Worm (Caenorhabditis elegans): ENCODE data around the gene sre-11.

Gene sre-11

ce11 chrV:7645454-7645853 is 38.3 kb downstream of the sre-11 start, which contains the start of gene str-47:
str-47 (plus strand) TSS chrV:7645754.
- TF ChIP-seq hmg-11 (tag; optimal IDR thresholded peaks at IDR 0.05): no peak
- no peak for TF ChIP-seq jun-1 (tag; optimal IDR thresholded peaks at IDR 0.05)
- no peak for TF ChIP-seq ceh-9 (tag; optimal IDR thresholded peaks at IDR 0.05)
- TF ChIP-seq fkh-2 (tag; optimal IDR thresholded peaks at IDR 0.05): no peak
- no peak for TF ChIP-seq skn-1 (tag; optimal IDR thresholded peaks at IDR 0.05)
- no peak for TF ChIP-seq ama-1 (optimal IDR thresholded peaks at IDR 0.05)
- TF ChIP-seq unc-39 (tag; optimal IDR thresholded peaks at IDR 0.05): no peak
- TF ChIP-seq ztf-11 (tag; optimal IDR thresholded peaks at IDR 0.05): no peak
- TF ChIP-seq ZK546.5 (tag; optimal IDR thresholded peaks at IDR 0.05): no peak
- TF ChIP-seq egl-5 (tag; optimal IDR thresholded peaks at IDR 0.05): no peak
- no peak for TF ChIP-seq eor-1 (tag; optimal IDR thresholded peaks at IDR 0.05)
- TF ChIP-seq ceh-16 (tag; optimal IDR thresholded peaks at IDR 0.05): no peak
- TF ChIP-seq snpc-4 (tag; optimal IDR thresholded peaks at IDR 0.05): no peak
- TF ChIP-seq elt-2 (tag; optimal IDR thresholded peaks at IDR 0.05): no peak
- no peak for TF ChIP-seq lsy-12 (tag; optimal IDR thresholded peaks at IDR 0.05)
- TF ChIP-seq lin-15B (tag; optimal IDR thresholded peaks at IDR 0.05): no peak
- TF ChIP-seq nhr-76 (tag; optimal IDR thresholded peaks at IDR 0.05): no peak

- TF ChIP-seq ceh-82 (tag; optimal IDR thresholded peaks at IDR 0.05) (no peak), lsy-12 (tag; optimal IDR thresholded peaks at IDR 0.05) (no peak), elt-3 (tag; optimal IDR thresholded peaks at IDR 0.05) (no peak), ztf-11 (tag; optimal IDR thresholded peaks at IDR 0.05) (no peak), nhr-77 (tag; optimal IDR thresholded peaks at IDR 0.05) (no peak), mml-1 (tag; optimal IDR thresholded peaks at IDR 0.05) (no peak)
Measured at ce11 chrV:7643416-7643815, 40.3 kb downstream of the sre-11 start, which contains the start of gene F07C4.11. F07C4.11 (minus strand) TSS chrV:7643516.

- TF ChIP-seq ztf-4 (tag; optimal IDR thresholded peaks at IDR 0.05): no peak
- TF ChIP-seq elt-1 (tag; optimal IDR thresholded peaks at IDR 0.05): no peak
- no peak for TF ChIP-seq elt-3 (tag; optimal IDR thresholded peaks at IDR 0.05)
- TF ChIP-seq fkh-10 (GFP tag; optimal IDR thresholded peaks at IDR 0.05): no peak
- no peak for TF ChIP-seq hmg-11 (tag; optimal IDR thresholded peaks at IDR 0.05)
- TF ChIP-seq lsy-12 (tag; optimal IDR thresholded peaks at IDR 0.05): no peak
- TF ChIP-seq ZK546.5 (tag; optimal IDR thresholded peaks at IDR 0.05): no peak
- no peak for TF ChIP-seq nhr-28 (tag; optimal IDR thresholded peaks at IDR 0.05)
- TF ChIP-seq ceh-16 (tag; optimal IDR thresholded peaks at IDR 0.05): no peak
- TF ChIP-seq nhr-23 (tag; optimal IDR thresholded peaks at IDR 0.05): no peak
- no peak for TF ChIP-seq jun-1 (tag; optimal IDR thresholded peaks at IDR 0.05)
- TF ChIP-seq nhr-11 (tag; optimal IDR thresholded peaks at IDR 0.05): no peak
- no peak for TF ChIP-seq nhr-12 (tag; optimal IDR thresholded peaks at IDR 0.05)
- TF ChIP-seq nfya-1 (tag; optimal IDR thresholded peaks at IDR 0.05; ENCODE audit: insufficient read depth): no peak
- no peak for TF ChIP-seq mdl-1 (tag; optimal IDR thresholded peaks at IDR 0.05)
- no peak for TF ChIP-seq elt-2 (tag; optimal IDR thresholded peaks at IDR 0.05)
- no peak for TF ChIP-seq lin-39 (tag; optimal IDR thresholded peaks at IDR 0.05)
Measured at ce11 chrV:7641718-7642117, 42.0 kb downstream of the sre-11 start.

- no peak for TF ChIP-seq fkh-2 (tag; optimal IDR thresholded peaks at IDR 0.05)
Measured at ce11 chrV:7639787-7640186, 44.0 kb downstream of the sre-11 start, which contains the start of gene F07C4.10. F07C4.10 (minus strand) TSS chrV:7639887.

ce11 chrV:7639356-7639755 is 44.4 kb downstream of the sre-11 start:
- TF ChIP-seq nhr-67 (tag; optimal IDR thresholded peaks at IDR 0.05): no peak
- no peak for TF ChIP-seq ztf-4 (tag; optimal IDR thresholded peaks at IDR 0.05)
- no peak for TF ChIP-seq skn-1 (tag; optimal IDR thresholded peaks at IDR 0.05)
- no peak for TF ChIP-seq ZK546.5 (tag; optimal IDR thresholded peaks at IDR 0.05)
- TF ChIP-seq pqm-1 (tag; optimal IDR thresholded peaks at IDR 0.05): no peak
- no peak for TF ChIP-seq ceh-9 (tag; optimal IDR thresholded peaks at IDR 0.05)
- TF ChIP-seq ceh-82 (tag; optimal IDR thresholded peaks at IDR 0.05): no peak
- no peak for TF ChIP-seq mml-1 (tag; optimal IDR thresholded peaks at IDR 0.05)
- TF ChIP-seq R02D3.7 (tag; optimal IDR thresholded peaks at IDR 0.05): no peak
- no peak for TF ChIP-seq nhr-76 (tag; optimal IDR thresholded peaks at IDR 0.05)
- no peak for TF ChIP-seq nhr-28 (tag; optimal IDR thresholded peaks at IDR 0.05)
- no peak for TF ChIP-seq nhr-23 (tag; optimal IDR thresholded peaks at IDR 0.05)
- TF ChIP-seq fkh-10 (GFP tag; optimal IDR thresholded peaks at IDR 0.05): no peak
- no peak for TF ChIP-seq hmg-11 (tag; optimal IDR thresholded peaks at IDR 0.05)
- no peak for TF ChIP-seq lsy-12 (tag; optimal IDR thresholded peaks at IDR 0.05)
- no peak for TF ChIP-seq zag-1 (tag; optimal IDR thresholded peaks at IDR 0.05)
- no peak for TF ChIP-seq egl-5 (tag; optimal IDR thresholded peaks at IDR 0.05)
- no peak for TF ChIP-seq nfya-1 (tag; optimal IDR thresholded peaks at IDR 0.05; ENCODE audit: insufficient read depth)
- no peak for TF ChIP-seq sea-2 (GFP tag; optimal IDR thresholded peaks at IDR 0.05)
- TF ChIP-seq nhr-25 (tag; optimal IDR thresholded peaks at IDR 0.05): no peak

All from whole organism, L3 larva.